Fruit fly (Drosophila melanogaster): Measurements from ENCODE around the gene pnt.

The pnt gene

DNA sequence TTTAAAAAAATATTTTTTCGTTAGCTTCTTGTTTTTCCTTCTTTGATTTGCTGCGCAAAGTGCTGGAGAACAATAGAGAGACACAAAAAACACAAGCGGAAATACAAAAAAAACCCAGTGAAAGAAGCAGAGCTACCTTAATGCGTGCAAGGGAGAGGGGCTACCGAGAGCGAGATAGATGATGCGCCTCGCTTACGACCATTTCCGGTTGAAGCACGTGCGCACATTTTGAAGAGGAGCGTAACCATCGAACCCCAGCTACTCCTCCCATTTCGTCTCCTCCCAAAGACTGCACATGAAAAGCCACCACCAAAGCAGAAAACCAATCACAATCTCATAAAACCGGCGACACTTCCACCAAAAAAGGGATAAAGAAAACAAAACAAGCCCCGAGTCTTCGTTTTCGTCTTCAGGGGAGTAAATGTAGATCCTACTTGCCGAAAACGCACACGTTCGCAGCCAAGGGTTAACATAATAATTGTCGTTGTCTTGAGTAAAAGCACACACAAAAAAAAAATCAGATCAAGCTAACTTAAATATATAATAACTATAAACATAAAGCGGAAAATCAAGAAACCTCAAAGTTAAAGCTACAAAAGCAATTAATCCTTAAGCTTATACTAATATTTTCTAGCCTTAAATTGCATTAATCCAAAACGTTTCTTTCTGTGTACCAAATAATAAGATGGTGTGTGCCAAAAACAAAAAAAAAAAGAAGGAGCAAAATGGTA is 48.7 kb downstream of the pnt start:
- TF ChIP-seq woc (GFP tag; optimal IDR thresholded peaks at IDR 0.05), result peak; percentile 14
- TF ChIP-seq fru (GFP tag; optimal IDR thresholded peaks at IDR 0.05), result peak; percentile 63
- no peak for TF ChIP-seq GATAd (GFP tag; optimal IDR thresholded peaks at IDR 0.05)
- TF ChIP-seq OdsH (GFP tag; optimal IDR thresholded peaks at IDR 0.05), result peak; percentile 58
- TF ChIP-seq Hnf4 (GFP tag; optimal IDR thresholded peaks at IDR 0.05), result peak; percentile 63
- peak; percentile 64 for TF ChIP-seq HLH106 (tag; optimal IDR thresholded peaks at IDR 0.05)
- TF ChIP-seq foxo (GFP tag; optimal IDR thresholded peaks at IDR 0.05), result peak in 1 of 2 experiments; percentile 77
- peak; percentile 4 for TF ChIP-seq dsf (GFP tag; optimal IDR thresholded peaks at IDR 0.05; ENCODE audit: borderline replicate concordance)
- no peak for TF ChIP-seq Hr78 (GFP tag; optimal IDR thresholded peaks at IDR 0.05)
- TF ChIP-seq sv (GFP tag; optimal IDR thresholded peaks at IDR 0.05), result no peak
- TF ChIP-seq Myc (optimal IDR thresholded peaks at IDR 0.05), result no peak
- no peak for TF ChIP-seq CG9705 (GFP tag; optimal IDR thresholded peaks at IDR 0.05)
- peak; percentile 68 for TF ChIP-seq ey (GFP tag; optimal IDR thresholded peaks at IDR 0.05)
- TF ChIP-seq sage (GFP tag; optimal IDR thresholded peaks at IDR 0.05), result peak; percentile 5
- TF ChIP-seq h (GFP tag; optimal IDR thresholded peaks at IDR 0.05), result peak; percentile 75
- TF ChIP-seq Vsx2 (GFP tag; optimal IDR thresholded peaks at IDR 0.05; ENCODE audit: partially characterized antibody), result no peak
- TF ChIP-seq Rel (GFP tag; optimal IDR thresholded peaks at IDR 0.05), result no peak
- TF ChIP-seq Rel (tag; optimal IDR thresholded peaks at IDR 0.05), result no peak
- TF ChIP-seq brk (GFP tag; optimal IDR thresholded peaks at IDR 0.05), result peak; percentile 34
- peak; percentile 30 for TF ChIP-seq dmrt93B (GFP tag; optimal IDR thresholded peaks at IDR 0.05)
- no peak for TF ChIP-seq Dif (GFP tag; optimal IDR thresholded peaks at IDR 0.05; ENCODE audit: partially characterized antibody)
- TF ChIP-seq rgr (GFP tag; optimal IDR thresholded peaks at IDR 0.05), result peak; percentile 64
- TF ChIP-seq psq (GFP tag; optimal IDR thresholded peaks at IDR 0.05), result peak; percentile 62
- TF ChIP-seq Sp1 (GFP tag; optimal IDR thresholded peaks at IDR 0.05), result peak; percentile 66
- no peak for TF ChIP-seq Mio (GFP tag; optimal IDR thresholded peaks at IDR 0.05)
- peak; percentile 36 for TF ChIP-seq tai (GFP tag; optimal IDR thresholded peaks at IDR 0.05)
- peak; percentile 55 for TF ChIP-seq br (GFP tag; optimal IDR thresholded peaks at IDR 0.05)
- TF ChIP-seq Hr83 (GFP tag; optimal IDR thresholded peaks at IDR 0.05; ENCODE audit: poor library complexity, severe bottlenecking), result no peak
- TF ChIP-seq CG32264 (GFP tag; optimal IDR thresholded peaks at IDR 0.05), result peak; percentile 2

DNA sequence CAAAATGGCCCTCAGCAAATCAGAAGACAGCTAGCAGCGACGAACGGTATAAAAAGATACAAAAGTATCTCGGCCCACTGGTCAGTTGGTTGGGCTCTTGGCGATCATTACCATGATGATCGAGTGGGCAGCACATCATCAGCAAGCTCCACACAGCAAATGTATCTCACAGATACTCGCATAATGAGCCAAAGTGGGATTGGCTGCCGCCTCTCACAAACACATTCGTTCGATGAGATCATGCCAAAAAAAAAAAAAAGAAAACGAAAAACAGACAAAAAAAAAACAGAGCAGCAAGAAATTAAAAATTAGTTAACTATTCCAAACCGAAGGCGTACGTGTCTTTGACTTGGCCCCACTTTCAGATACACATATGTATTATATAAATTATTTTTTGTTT is 49.8 kb downstream of the pnt start:
- TF ChIP-seq dmrt93B (GFP tag; optimal IDR thresholded peaks at IDR 0.05), result no peak
- no peak for TF ChIP-seq psq (GFP tag; optimal IDR thresholded peaks at IDR 0.05)
- TF ChIP-seq Vsx2 (GFP tag; optimal IDR thresholded peaks at IDR 0.05; ENCODE audit: partially characterized antibody), result no peak
- no peak for TF ChIP-seq woc (GFP tag; optimal IDR thresholded peaks at IDR 0.05)
- no peak for TF ChIP-seq h (GFP tag; optimal IDR thresholded peaks at IDR 0.05)
- TF ChIP-seq jim (GFP tag; optimal IDR thresholded peaks at IDR 0.05), result no peak
- no peak for TF ChIP-seq foxo (GFP tag; optimal IDR thresholded peaks at IDR 0.05)
- TF ChIP-seq dsf (GFP tag; optimal IDR thresholded peaks at IDR 0.05; ENCODE audit: borderline replicate concordance), result no peak
- TF ChIP-seq GATAd (GFP tag; optimal IDR thresholded peaks at IDR 0.05), result no peak
- TF ChIP-seq HLH106 (tag; optimal IDR thresholded peaks at IDR 0.05), result no peak
- no peak for TF ChIP-seq ey (GFP tag; optimal IDR thresholded peaks at IDR 0.05)
- TF ChIP-seq brk (GFP tag; optimal IDR thresholded peaks at IDR 0.05), result no peak
- no peak for TF ChIP-seq Myc (optimal IDR thresholded peaks at IDR 0.05)
- no peak for TF ChIP-seq CG9705 (GFP tag; optimal IDR thresholded peaks at IDR 0.05)
- no peak for TF ChIP-seq pan (optimal IDR thresholded peaks at IDR 0.05)

DNA sequence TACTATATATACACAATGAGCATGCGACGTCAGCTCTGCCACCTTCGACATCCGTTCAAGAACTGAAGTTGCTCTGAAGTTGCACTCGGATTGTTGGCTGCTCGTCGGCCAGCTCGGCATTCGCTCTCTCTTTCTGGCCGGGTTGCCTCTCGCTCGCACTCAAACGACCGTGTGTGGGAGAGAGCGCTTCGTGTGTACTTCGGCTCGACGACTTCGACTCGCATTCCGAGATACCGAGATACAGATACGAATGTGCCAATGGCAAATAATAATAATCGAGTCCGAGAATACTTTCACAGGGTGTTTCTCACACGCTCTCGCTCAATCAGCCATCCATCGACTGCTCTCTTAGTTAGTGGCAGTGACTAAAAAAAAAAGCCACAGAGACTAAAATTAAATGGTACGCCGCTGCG is 50.6 kb downstream of the pnt start:
- TF ChIP-seq Hr83 (GFP tag; optimal IDR thresholded peaks at IDR 0.05; ENCODE audit: poor library complexity, severe bottlenecking), result peak; percentile 15
- no peak for TF ChIP-seq usp (GFP tag; optimal IDR thresholded peaks at IDR 0.05)
- no peak for TF ChIP-seq jim (GFP tag; optimal IDR thresholded peaks at IDR 0.05)
- TF ChIP-seq h (GFP tag; optimal IDR thresholded peaks at IDR 0.05), result peak; percentile 72
- no peak for TF ChIP-seq ey (GFP tag; optimal IDR thresholded peaks at IDR 0.05)
- no peak for TF ChIP-seq sage (GFP tag; optimal IDR thresholded peaks at IDR 0.05)
- TF ChIP-seq CG32264 (GFP tag; optimal IDR thresholded peaks at IDR 0.05), result no peak
- TF ChIP-seq fru (GFP tag; optimal IDR thresholded peaks at IDR 0.05), result peak; percentile 16
- TF ChIP-seq pan (optimal IDR thresholded peaks at IDR 0.05), result no peak
- TF ChIP-seq Dif (GFP tag; optimal IDR thresholded peaks at IDR 0.05; ENCODE audit: partially characterized antibody), result peak; percentile 61
- TF ChIP-seq Dfd (GFP tag; optimal IDR thresholded peaks at IDR 0.05), result no peak
- TF ChIP-seq Abd-B (GFP tag; optimal IDR thresholded peaks at IDR 0.05), result no peak
- TF ChIP-seq Vsx2 (GFP tag; optimal IDR thresholded peaks at IDR 0.05; ENCODE audit: partially characterized antibody), result no peak
- peak; percentile 26 for TF ChIP-seq Sp1 (GFP tag; optimal IDR thresholded peaks at IDR 0.05)
- TF ChIP-seq brk (GFP tag; optimal IDR thresholded peaks at IDR 0.05), result peak; percentile 8
- TF ChIP-seq Mio (GFP tag; optimal IDR thresholded peaks at IDR 0.05), result no peak
- TF ChIP-seq psq (GFP tag; optimal IDR thresholded peaks at IDR 0.05), result peak; percentile 38
- TF ChIP-seq rgr (GFP tag; optimal IDR thresholded peaks at IDR 0.05), result peak; percentile 35
- TF ChIP-seq dl (GFP tag; optimal IDR thresholded peaks at IDR 0.05; ENCODE audit: insufficient read depth in 1 of 2, partially characterized antibody in 2 of 2), result peak; percentile 10 to 64
- TF ChIP-seq Hr78 (GFP tag; optimal IDR thresholded peaks at IDR 0.05), result no peak
- TF ChIP-seq br (GFP tag; optimal IDR thresholded peaks at IDR 0.05), result peak; percentile 46
- peak; percentile 57 for TF ChIP-seq CrebA (GFP tag; optimal IDR thresholded peaks at IDR 0.05; ENCODE audit: borderline replicate concordance)
- TF ChIP-seq CG9705 (GFP tag; optimal IDR thresholded peaks at IDR 0.05), result no peak
- TF ChIP-seq OdsH (GFP tag; optimal IDR thresholded peaks at IDR 0.05), result peak; percentile 33
- TF ChIP-seq Hnf4 (GFP tag; optimal IDR thresholded peaks at IDR 0.05), result peak; percentile 27
- peak; percentile 12 for TF ChIP-seq HLH106 (tag; optimal IDR thresholded peaks at IDR 0.05)
- peak in 1 of 2 experiments; percentile 10 for TF ChIP-seq foxo (GFP tag; optimal IDR thresholded peaks at IDR 0.05)
- TF ChIP-seq Jra (GFP tag; optimal IDR thresholded peaks at IDR 0.05), result no peak
- no peak for TF ChIP-seq lola (GFP tag; optimal IDR thresholded peaks at IDR 0.05)
- TF ChIP-seq Myc (optimal IDR thresholded peaks at IDR 0.05), result no peak
- TF ChIP-seq Rel (GFP tag; optimal IDR thresholded peaks at IDR 0.05), result peak; percentile 3
- TF ChIP-seq Rel (tag; optimal IDR thresholded peaks at IDR 0.05), result peak; percentile 50
- TF ChIP-seq tai (GFP tag; optimal IDR thresholded peaks at IDR 0.05), result no peak
